Worm (Caenorhabditis elegans) whole organism, L4 larva: ENCODE measurements around the gene K03H1.11.

Experiments
- F49E8.2 ChIP-seq: sonication (generic microtip); optimal IDR thresholded peaks from 2 replicates; lab custom pipeline; 2016; ENCODE audit warnings: missing compliant biosample characterization, mild to moderate bottlenecking, missing genetic modification characterization, borderline replicate concordance
- aha-1 ChIP-seq: fragments of 150-350 bp; peaks from one replicate; lab custom pipeline; 2014; ENCODE audit warnings: missing biosample characterization, missing genetic modification characterization
- ceh-28 ChIP-seq: fragments of 150-350 bp; optimal IDR thresholded peaks from 2 replicates; lab custom pipeline; 2014; ENCODE audit warnings: missing biosample characterization, missing genetic modification reagents, missing genetic modification characterization
- ceh-32 ChIP-seq: sonication (generic microtip); optimal IDR thresholded peaks from 2 replicates; lab custom pipeline; 2016; ENCODE audit warnings: mild to moderate bottlenecking, missing genetic modification characterization, missing compliant biosample characterization; ENCODE audit not compliant: poor library complexity
- ceh-62 ChIP-seq: sonication (generic microtip); optimal IDR thresholded peaks from 2 replicates; lab custom pipeline; 2017; ENCODE audit warnings: missing biosample characterization, missing genetic modification characterization
- daf-16 ChIP-seq, 3 experiments: sonication (generic microtip); optimal IDR thresholded peaks; 2 replicates each; lab custom pipeline; 2016 to 2017; ENCODE audit warnings: missing genetic modification characterization in 3 of 3, missing genetic modification reagents in 3 of 3, mild to moderate bottlenecking in 2 of 3, missing compliant biosample characterization in 2 of 3, missing biosample characterization in 1 of 3, moderate library complexity in 1 of 3
- dmd-6 ChIP-seq: fragments of 200-800 bp; sonication (Bioruptor generic); IDR thresholded peaks from 2 replicates; pipeline ENCODE4 v1.3.6; 2022; ENCODE audit warnings: missing genetic modification reagents, missing genetic modification characterization, missing compliant biosample characterization
- dmd-8 ChIP-seq: fragments of 200-800 bp; sonication (Bioruptor generic); IDR thresholded peaks from 2 replicates; pipeline ENCODE4 v1.3.6; 2022; ENCODE audit warnings: missing genetic modification characterization, missing compliant biosample characterization
- dpl-1 ChIP-seq: fragments of 150-350 bp; optimal IDR thresholded peaks from 2 replicates; lab custom pipeline; 2014; ENCODE audit warnings: missing biosample characterization, missing genetic modification reagents, missing genetic modification characterization
- dve-1 ChIP-seq: sonication (generic microtip); optimal IDR thresholded peaks from 2 replicates; lab custom pipeline; 2017; ENCODE audit warnings: antibody characterized with exemption, mild to moderate bottlenecking, missing genetic modification characterization, missing compliant biosample characterization; ENCODE audit not compliant: insufficient read depth
- egl-27 ChIP-seq: sonication (generic microtip); optimal IDR thresholded peaks from 3 replicates; lab custom pipeline; 2017; ENCODE audit warnings: missing biosample characterization, missing genetic modification reagents, missing genetic modification characterization
- fos-1 ChIP-seq: fragments of 150-350 bp; optimal IDR thresholded peaks from 2 replicates; lab custom pipeline; 2014; ENCODE audit warnings: missing biosample characterization, missing genetic modification characterization
- gei-8 ChIP-seq: fragments of 200-800 bp; sonication (Bioruptor generic); optimal IDR thresholded peaks from 2 replicates; lab custom pipeline; 2018; ENCODE audit warnings: mild to moderate bottlenecking, missing genetic modification characterization, missing compliant biosample characterization
- hlh-11 ChIP-seq: fragments of 200-800 bp; sonication (Bioruptor generic); optimal IDR thresholded peaks from 2 replicates; lab custom pipeline; 2018; ENCODE audit warnings: mild to moderate bottlenecking, missing genetic modification characterization, missing compliant biosample characterization
- hlh-30 ChIP-seq: sonication (generic microtip); optimal IDR thresholded peaks from 2 replicates; lab custom pipeline; 2017; ENCODE audit warnings: antibody characterized with exemption, mild to moderate bottlenecking, missing genetic modification characterization, missing compliant biosample characterization; ENCODE audit not compliant: insufficient read depth
- lim-7 ChIP-seq: fragments of 200-800 bp; sonication (Bioruptor generic); IDR thresholded peaks from 2 replicates; pipeline ENCODE4 v1.3.6; 2022; ENCODE audit warnings: missing genetic modification characterization, missing compliant biosample characterization
- lin-1 ChIP-seq: fragments of 200-800 bp; sonication (Bioruptor generic); IDR thresholded peaks from 2 replicates; pipeline ENCODE4 v1.3.6; 2022; ENCODE audit warnings: missing genetic modification reagents, missing genetic modification characterization, missing compliant biosample characterization
- lin-13 ChIP-seq: fragments of 150-350 bp; optimal IDR thresholded peaks from 2 replicates; lab custom pipeline; 2014; ENCODE audit warnings: missing biosample characterization, missing genetic modification reagents, missing genetic modification characterization
- lin-15B ChIP-seq: fragments of 150-350 bp; sonication (generic microtip); optimal IDR thresholded peaks from 3 replicates; lab custom pipeline; 2014; ENCODE audit warnings: missing biosample characterization, missing genetic modification characterization
- madf-5 ChIP-seq, 2 experiments: fragments of 200-800 bp; sonication (Bioruptor generic); IDR thresholded peaks; 2 replicates each; pipeline ENCODE4 v1.3.6; 2022; ENCODE audit warnings: missing compliant biosample characterization in 2 of 2, missing genetic modification characterization in 2 of 2
- madf-9 ChIP-seq: fragments of 200-800 bp; sonication (Bioruptor generic); conservative IDR thresholded peaks from 2 replicates; pipeline ENCODE4 v1.3.6; 2022; ENCODE audit warnings: missing genetic modification reagents, missing genetic modification characterization, missing compliant biosample characterization
- mdl-1 ChIP-seq, 2 experiments: fragments of 150-350 bp in 1 of 2; sonication (generic microtip) in 1 of 2; optimal IDR thresholded peaks; 2 replicates each; lab custom pipeline; 2014 to 2017; ENCODE audit warnings: missing biosample characterization in 2 of 2, missing genetic modification characterization in 2 of 2
- mdt-29 ChIP-seq: fragments of 200-800 bp; sonication (Bioruptor generic); IDR thresholded peaks from 2 replicates; pipeline ENCODE4 v1.3.6; 2022; ENCODE audit warnings: missing genetic modification reagents, missing genetic modification characterization, missing compliant biosample characterization
- mes-2 ChIP-seq: sonication (generic microtip); optimal IDR thresholded peaks from 2 replicates; lab custom pipeline; 2016; ENCODE audit warnings: missing genotype, mild to moderate bottlenecking, missing genetic modification characterization, missing compliant biosample characterization; ENCODE audit not compliant: poor library complexity, severe bottlenecking
- nhr-111 ChIP-seq: fragments of 200-800 bp; sonication (Bioruptor generic); optimal IDR thresholded peaks from 2 replicates; lab custom pipeline; 2018; ENCODE audit warnings: mild to moderate bottlenecking, missing genetic modification characterization, missing compliant biosample characterization
- nhr-25 ChIP-seq: sonication (generic microtip); optimal IDR thresholded peaks from 2 replicates; lab custom pipeline; 2017; ENCODE audit warnings: missing genetic modification characterization, mild to moderate bottlenecking, missing compliant biosample characterization, antibody characterized with exemption, moderate library complexity, borderline replicate concordance; ENCODE audit not compliant: insufficient read depth
- nhr-28 ChIP-seq: fragments of 150-350 bp; optimal IDR thresholded peaks from 2 replicates; lab custom pipeline; 2014; ENCODE audit warnings: missing biosample characterization, missing genetic modification characterization
- nhr-42 ChIP-seq: fragments of 200-800 bp; sonication (Bioruptor generic); IDR thresholded peaks from 2 replicates; pipeline ENCODE4 v1.3.6; 2022; ENCODE audit warnings: missing genetic modification characterization, missing compliant biosample characterization
- nhr-6 ChIP-seq: fragments of 150-350 bp; optimal IDR thresholded peaks from 2 replicates; lab custom pipeline; 2014; ENCODE audit warnings: missing biosample characterization, missing genetic modification characterization
- nhr-77 ChIP-seq: fragments of 150-350 bp; optimal IDR thresholded peaks from 2 replicates; lab custom pipeline; 2014; ENCODE audit warnings: missing biosample characterization, missing genetic modification characterization
- php-3 ChIP-seq: fragments of 200-800 bp; sonication (Bioruptor generic); IDR thresholded peaks from 2 replicates; pipeline ENCODE4 v1.3.6; 2022; ENCODE audit warnings: missing genetic modification reagents, missing genetic modification characterization, missing compliant biosample characterization
- rbr-2 ChIP-seq: sonication (generic microtip); optimal IDR thresholded peaks from 2 replicates; lab custom pipeline; 2016; ENCODE audit warnings: missing genotype, missing genetic modification characterization, missing compliant biosample characterization
- saeg-2 ChIP-seq: fragments of 200-800 bp; sonication (Bioruptor generic); IDR thresholded peaks from 2 replicates; pipeline ENCODE4 v1.3.6; 2022; ENCODE audit warnings: missing genetic modification reagents, missing genetic modification characterization, missing compliant biosample characterization
- sdz-12 ChIP-seq: fragments of 200-800 bp; sonication (Bioruptor generic); optimal IDR thresholded peaks from 2 replicates; lab custom pipeline; 2018; ENCODE audit warnings: mild to moderate bottlenecking, missing genetic modification characterization, missing compliant biosample characterization
- snpc-1.2 ChIP-seq: fragments of 200-800 bp; sonication (Bioruptor generic); IDR thresholded peaks from 2 replicates; pipeline ENCODE4 v1.3.6; 2022; ENCODE audit warnings: missing genetic modification reagents, missing genetic modification characterization, missing compliant biosample characterization
- spr-1 ChIP-seq: sonication (generic microtip); optimal IDR thresholded peaks from 2 replicates; lab custom pipeline; 2016; ENCODE audit warnings: mild to moderate bottlenecking, missing genetic modification characterization, missing compliant biosample characterization
- spr-3 ChIP-seq: fragments of 200-800 bp; sonication (Bioruptor generic); optimal IDR thresholded peaks from 2 replicates; lab custom pipeline; 2018; ENCODE audit warnings: mild to moderate bottlenecking, missing genetic modification characterization, missing compliant biosample characterization
- unc-39 ChIP-seq: sonication (generic microtip); optimal IDR thresholded peaks from 2 replicates; lab custom pipeline; 2017; ENCODE audit warnings: missing biosample characterization, missing genetic modification characterization
- unc-62 ChIP-seq, 3 experiments: fragments of 150-350 bp in 1 of 3; sonication (generic microtip); optimal IDR thresholded peaks in 2 of 3; peaks in 1 of 3; 1 replicate in 1 of 3; 2 replicates in 2 of 3; lab custom pipeline; 2014 to 2017; ENCODE audit warnings: missing biosample characterization in 3 of 3, missing genetic modification characterization in 3 of 3, missing genetic modification reagents in 3 of 3, missing genotype in 1 of 3
- zfp-2 ChIP-seq: sonication (generic microtip); optimal IDR thresholded peaks from 2 replicates; lab custom pipeline; 2016; ENCODE audit warnings: mild to moderate bottlenecking, missing genetic modification characterization, missing compliant biosample characterization
- zip-11 ChIP-seq: fragments of 200-800 bp; sonication (Bioruptor generic); IDR thresholded peaks from 2 replicates; pipeline ENCODE4 v1.3.6; 2022; ENCODE audit warnings: missing genetic modification characterization, missing compliant biosample characterization
- ztf-7 ChIP-seq: fragments of 150-350 bp; optimal IDR thresholded peaks from 2 replicates; lab custom pipeline; 2014; ENCODE audit warnings: missing biosample characterization, missing genetic modification characterization

K03H1.11 gene

ce11 chrIII:9913722-9914121, 38.0 kb downstream of the K03H1.11 start, which contains the start of gene cbp-3 (continued):
- no peak for TF ChIP-seq madf-9 (GFP tag; lab: Robert Waterston, UW)
- TF ChIP-seq ceh-32 (tag; lab: Kevin White, UChicago), result no peak
- TF ChIP-seq saeg-2 (GFP tag; lab: Robert Waterston, UW), result no peak
- TF ChIP-seq nhr-111 (GFP tag; lab: Kevin White, UChicago), result no peak
- TF ChIP-seq spr-3 (GFP tag; lab: Kevin White, UChicago), result no peak
- TF ChIP-seq nhr-77 (tag; lab: Kevin White, UChicago), result peak; percentile 40
- no peak for TF ChIP-seq lin-13 (GFP tag; lab: Kevin White, UChicago)
- no peak for TF ChIP-seq ceh-28 (tag; lab: Kevin White, UChicago)
- no peak for TF ChIP-seq dpl-1
- no peak for TF ChIP-seq zip-11 (GFP tag; lab: Robert Waterston, UW)
- TF ChIP-seq ceh-62 (tag; lab: Kevin White, UChicago), result no peak
- no peak for TF ChIP-seq nhr-6
- no peak for TF ChIP-seq unc-62 (GFP tag; optimal IDR thresholded peaks at IDR 0.05 in 1 of 2; lab: Kevin White, UChicago)
- TF ChIP-seq unc-62 (tag; optimal IDR thresholded peaks at IDR 0.05; lab: Kevin White, UChicago), result no peak
- TF ChIP-seq nhr-28 (tag; lab: Kevin White, UChicago), result peak; percentile 61
- no peak for TF ChIP-seq dmd-8 (GFP tag; lab: Robert Waterston, UW)
- no peak for TF ChIP-seq ztf-7 (tag; lab: Kevin White, UChicago)
- no peak for TF ChIP-seq lim-7 (GFP tag; lab: Robert Waterston, UW)
- TF ChIP-seq F49E8.2 (tag; lab: Kevin White, UChicago), result no peak
- no peak for TF ChIP-seq unc-39 (tag; lab: Kevin White, UChicago)
- TF ChIP-seq lin-15B, result no peak
- no peak for TF ChIP-seq rbr-2 (tag; lab: Kevin White, UChicago)
- TF ChIP-seq mes-2 (tag; lab: Kevin White, UChicago), result no peak
- no peak for TF ChIP-seq mdt-29 (GFP tag; lab: Robert Waterston, UW)
- no peak for TF ChIP-seq spr-1 (tag; lab: Kevin White, UChicago)
- TF ChIP-seq madf-5 (GFP tag; IDR thresholded peaks at IDR 0.05; lab: Robert Waterston, UW), result no peak

DNA sequence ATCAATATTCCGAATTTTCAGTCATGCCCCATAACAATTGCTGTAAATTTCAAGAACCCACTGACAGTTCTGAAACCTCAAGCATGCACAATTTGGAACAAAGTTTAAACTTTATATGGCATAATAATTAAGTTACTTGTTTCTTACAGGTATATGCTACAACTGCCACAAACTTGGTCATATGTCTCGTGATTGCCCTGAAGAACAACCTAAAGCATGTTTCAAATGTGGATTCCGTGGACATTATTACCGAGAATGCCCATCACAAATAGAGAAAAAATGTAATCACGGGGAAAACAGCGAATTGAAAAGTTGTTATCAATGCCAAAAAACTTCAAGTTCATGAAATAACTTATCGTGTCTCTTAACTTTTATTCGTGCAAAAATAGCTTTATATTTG, 38.8 kb downstream of the K03H1.11 start:
- no peak for TF ChIP-seq snpc-1.2 (GFP tag; lab: Robert Waterston, UW)
- no peak for TF ChIP-seq mes-2 (tag; lab: Kevin White, UChicago)
- TF ChIP-seq hlh-11 (tag; lab: Kevin White, UChicago), result peak; percentile 34
- TF ChIP-seq nhr-42, result no peak
- TF ChIP-seq sdz-12 (GFP tag; lab: Kevin White, UChicago), result no peak
- TF ChIP-seq aha-1, result peak; percentile 96
- TF ChIP-seq dpl-1, result no peak
- peak; percentile 41 for TF ChIP-seq hlh-30 (tag; lab: Kevin White, UChicago)
- TF ChIP-seq dve-1, result peak; percentile 62
- no peak for TF ChIP-seq gei-8
- TF ChIP-seq zfp-2, result no peak
- TF ChIP-seq madf-9 (GFP tag; lab: Robert Waterston, UW), result no peak
- no peak for TF ChIP-seq egl-27 (tag; lab: Kevin White, UChicago)
- TF ChIP-seq nhr-28 (tag; lab: Kevin White, UChicago), result peak; percentile 0
- no peak for TF ChIP-seq fos-1 (tag; lab: Kevin White, UChicago)
- no peak for TF ChIP-seq nhr-25 (tag; lab: Kevin White, UChicago)
- TF ChIP-seq php-3 (GFP tag; lab: Robert Waterston, UW), result 0 out of 2 replicates have a peak, but pooled peaks have one; percentile 55
- peak; percentile 44 for TF ChIP-seq dmd-6 (GFP tag; lab: Robert Waterston, UW)
- no peak for TF ChIP-seq mdl-1 (tag; optimal IDR thresholded peaks at IDR 0.05; lab: Kevin White, UChicago)
- no peak for TF ChIP-seq mdt-29 (GFP tag; lab: Robert Waterston, UW)
- no peak for TF ChIP-seq lin-1
- no peak for TF ChIP-seq daf-16 (GFP tag; optimal IDR thresholded peaks at IDR 0.05; lab: Kevin White, UChicago)
- TF ChIP-seq daf-16 (tag; optimal IDR thresholded peaks at IDR 0.05; lab: Kevin White, UChicago), result peak; percentile 48
